Worm (Caenorhabditis elegans) whole organism, late embryonic: ENCODE data around the gene C08F11.1.
"Not testable (repeated sequence)": the region's sequence is repeated elsewhere in the genome, so short reads cannot be mapped to it uniquely, and the experiment has no call there.

Source experiments
- eyg-1 ChIP-seq: sonication (generic microtip); optimal IDR thresholded peaks from 2 replicates; lab custom pipeline; 2016; ENCODE audit warnings: missing genotype, missing genetic modification characterization, missing compliant biosample characterization
- hlh-6 ChIP-seq: sonication (generic microtip); optimal IDR thresholded peaks from 2 replicates; lab custom pipeline; 2016; ENCODE audit warnings: missing genotype, missing genetic modification characterization, missing compliant biosample characterization
- lim-6 ChIP-seq: sonication (generic microtip); optimal IDR thresholded peaks from 2 replicates; lab custom pipeline; 2016; ENCODE audit warnings: missing genetic modification characterization, missing compliant biosample characterization
- nhr-11 ChIP-seq: fragments of 150-350 bp; optimal IDR thresholded peaks from 2 replicates; lab custom pipeline; 2014; ENCODE audit warnings: missing biosample characterization, missing genetic modification characterization
- pha-4 ChIP-seq: fragments of 150-350 bp; optimal IDR thresholded peaks from 2 replicates; lab custom pipeline; 2018; ENCODE audit warnings: missing biosample characterization, missing genetic modification reagents, missing genetic modification characterization
- tbx-2 ChIP-seq: sonication (generic microtip); optimal IDR thresholded peaks from 2 replicates; lab custom pipeline; 2016; ENCODE audit warnings: missing genetic modification characterization, missing compliant biosample characterization
- unc-3 ChIP-seq, 2 experiments: fragments of 200-800 bp in 1 of 2; sonication (Bioruptor generic) in 1 of 2; sonication (generic microtip) in 1 of 2; conservative IDR thresholded peaks in 1 of 2; optimal IDR thresholded peaks in 1 of 2; 2 replicates each; pipeline versions ENCODE4 v1.3.6 to Lab custom; 2016 to 2022; ENCODE audit warnings: missing compliant biosample characterization in 2 of 2, missing genetic modification characterization in 2 of 2, missing genetic modification reagents in 1 of 2

DNA sequence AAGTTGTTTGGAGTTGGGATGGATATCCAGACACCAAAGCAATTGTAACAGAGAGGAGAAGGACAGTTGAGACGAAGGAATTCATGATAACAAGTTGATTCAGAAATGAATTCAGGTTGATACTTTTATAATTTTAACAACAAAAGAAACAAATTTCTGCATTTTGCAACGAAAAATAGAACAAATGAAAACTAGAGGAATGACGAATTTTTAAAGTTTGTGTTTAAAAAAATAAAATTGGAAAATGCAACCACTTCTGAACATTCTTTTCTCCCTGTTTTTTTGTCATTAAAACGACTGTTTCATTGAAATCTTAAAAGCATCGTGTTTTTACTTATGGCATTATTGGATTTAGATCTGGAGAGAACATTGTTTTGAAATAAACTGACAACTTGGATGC is 27.8 kb downstream of the C08F11.1 start, which contains the start of gene C08F11.12:
- not testable (repeated sequence) for TF ChIP-seq tbx-2 (tag; lab: Kevin White, UChicago); lim-6 (tag; lab: Kevin White, UChicago); nhr-11; pha-4 (tag; lab: Kevin White, UChicago); eyg-1 (tag; lab: Kevin White, UChicago); unc-3 (GFP tag; conservative IDR thresholded peaks at IDR 0.05; lab: Robert Waterston, UW); unc-3 (tag; optimal IDR thresholded peaks at IDR 0.05; lab: Kevin White, UChicago); hlh-6
